Fruit fly (Drosophila melanogaster): ENCODE measurements around the gene ph-p.

DNA sequence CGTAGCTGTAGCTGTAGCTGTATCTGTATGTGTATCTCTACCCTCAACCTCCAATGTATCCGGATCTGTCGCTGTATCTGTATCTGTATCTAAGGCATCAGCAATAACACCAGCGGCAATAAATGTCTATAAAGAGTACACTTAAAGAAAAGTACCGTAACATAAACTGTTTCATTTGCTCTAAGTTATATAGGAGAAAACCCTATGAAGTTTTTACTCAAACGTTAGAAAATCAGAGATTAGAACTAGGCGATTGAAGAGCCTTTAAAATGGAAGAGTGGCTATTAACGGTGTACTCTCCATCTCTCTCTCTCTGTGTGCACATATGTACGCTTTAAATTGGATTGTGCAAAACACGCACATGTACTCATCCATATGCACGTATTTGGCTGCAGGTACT is 39.9 kb downstream of the ph-p start:
- TF ChIP-seq CG8478 (optimal IDR thresholded peaks at IDR 0.05) = no peak
- no peak for TF ChIP-seq CTCF (optimal IDR thresholded peaks at IDR 0.05)
